Worm (Caenorhabditis elegans): ENCODE measurements around the gene C26B9.6.

C26B9.6 gene

DNA sequence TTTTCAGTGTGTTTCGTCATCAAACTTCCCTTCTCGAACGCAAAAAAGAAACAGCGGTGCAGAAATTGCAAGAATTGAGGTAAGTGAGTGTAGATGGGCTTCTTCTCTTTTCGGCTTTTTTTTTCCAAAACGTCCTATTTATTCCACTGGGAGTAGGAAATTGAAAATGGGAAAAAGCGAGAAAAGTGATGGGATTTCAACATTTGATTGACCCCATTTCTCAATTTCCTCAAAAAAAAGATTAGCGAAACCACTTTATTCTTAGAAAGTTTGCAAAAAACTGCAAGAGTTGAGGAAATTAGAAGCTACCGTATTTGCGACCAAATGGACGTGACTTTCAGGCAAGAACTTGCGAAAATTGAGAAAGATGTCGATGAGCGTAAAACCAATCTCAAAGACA lies 31.8 kb downstream of the C26B9.6 start, which contains the start of gene ags-3:
Gene ags-3, minus strand, starts transcription at position 101 of the 400 bp plus-strand sequence.
- no peak for TF ChIP-seq ets-7 (tag; optimal IDR thresholded peaks at IDR 0.05)
- no peak for TF ChIP-seq F13C5.2 (tag; optimal IDR thresholded peaks at IDR 0.05)
- TF ChIP-seq tbx-11 (GFP tag; IDR thresholded peaks at IDR 0.05): no peak
- no peak for TF ChIP-seq ceh-13 (GFP tag; optimal IDR thresholded peaks at IDR 0.05)
- no peak for TF ChIP-seq hmg-4 (GFP tag; optimal IDR thresholded peaks at IDR 0.05)
- TF ChIP-seq pes-1 (GFP tag; IDR thresholded peaks at IDR 0.05): no peak
- TF ChIP-seq aly-1 (tag; optimal IDR thresholded peaks at IDR 0.05): no peak
- no peak for TF ChIP-seq flt-1 (GFP tag; IDR thresholded peaks at IDR 0.05)
- TF ChIP-seq tbx-37 (GFP tag; conservative IDR thresholded peaks at IDR 0.05): no peak
- TF ChIP-seq scrt-1 (GFP tag; IDR thresholded peaks at IDR 0.05): no peak
- no peak for TF ChIP-seq sea-1 (GFP tag; conservative IDR thresholded peaks at IDR 0.05)
- TF ChIP-seq hmbx-1 (tag; optimal IDR thresholded peaks at IDR 0.05): no peak
- TF ChIP-seq B0310.2 (tag; optimal IDR thresholded peaks at IDR 0.05): no peak

DNA sequence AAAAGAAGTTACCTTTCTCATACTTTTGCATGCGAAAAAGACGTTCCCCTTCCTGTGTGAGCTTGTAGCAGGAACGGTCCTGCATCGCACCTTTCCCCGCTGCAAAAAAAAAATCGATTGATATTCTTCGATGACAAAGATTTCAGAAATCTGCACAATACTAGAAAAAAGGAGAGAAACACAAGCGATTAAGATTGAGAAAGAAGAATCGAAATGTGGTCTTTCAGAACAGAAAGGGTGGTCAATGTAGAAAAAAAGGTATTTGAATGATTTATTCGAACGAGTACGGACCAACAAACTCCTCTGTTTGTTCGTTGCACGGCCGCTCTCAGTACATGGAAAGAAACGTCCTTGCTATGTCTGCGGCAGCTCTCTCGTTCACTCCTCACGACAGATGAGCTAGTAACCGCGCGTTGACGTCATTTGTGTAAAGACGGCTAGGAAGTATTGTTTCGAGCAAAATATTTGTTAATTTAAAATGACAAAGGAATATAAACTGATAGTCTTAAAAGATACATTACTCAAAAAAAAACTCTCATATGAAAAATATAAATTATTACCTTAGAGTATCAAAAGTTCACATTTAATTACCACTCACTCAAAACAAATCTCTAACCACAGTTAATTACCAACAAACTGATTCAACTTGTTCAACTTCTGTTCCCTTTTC lies 37.2 kb downstream of the C26B9.6 start, which contains the start of gene ift-81:
Gene ift-81, plus strand, starts transcription at position 620 of the 670 bp plus-strand sequence.
- TF ChIP-seq tbx-37 (GFP tag; conservative IDR thresholded peaks at IDR 0.05) (no peak), scrt-1 (GFP tag; IDR thresholded peaks at IDR 0.05) (no peak), aly-1 (tag; optimal IDR thresholded peaks at IDR 0.05) (no peak), ets-7 (tag; optimal IDR thresholded peaks at IDR 0.05) (no peak), tbx-11 (GFP tag; IDR thresholded peaks at IDR 0.05) (no peak), F13C5.2 (tag; optimal IDR thresholded peaks at IDR 0.05) (no peak), flt-1 (GFP tag; IDR thresholded peaks at IDR 0.05) (no peak), hmbx-1 (tag; optimal IDR thresholded peaks at IDR 0.05) (no peak), hmg-4 (GFP tag; optimal IDR thresholded peaks at IDR 0.05) (no peak), B0310.2 (tag; optimal IDR thresholded peaks at IDR 0.05) (no peak), pes-1 (GFP tag; IDR thresholded peaks at IDR 0.05) (no peak), ceh-36 (tag; optimal IDR thresholded peaks at IDR 0.05) (no peak)

DNA sequence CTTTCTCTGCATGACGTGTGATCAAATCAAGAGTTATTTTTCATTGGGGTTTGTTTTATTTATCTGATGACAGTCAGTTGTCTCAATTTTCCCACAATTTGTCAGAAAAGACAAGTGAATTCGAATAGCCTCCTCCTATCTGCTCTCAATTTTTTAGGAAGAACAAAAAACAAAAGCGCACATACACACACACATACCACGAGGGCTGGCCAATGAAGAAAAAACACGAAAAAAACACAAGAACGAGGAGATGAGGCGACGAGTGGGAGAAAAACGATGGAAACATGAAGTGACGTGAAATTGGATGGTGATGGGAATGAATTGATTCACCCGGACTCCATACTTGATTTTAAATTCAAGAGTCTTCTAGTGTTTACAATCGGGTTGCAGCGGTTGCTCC lies 41.4 kb downstream of the C26B9.6 start:
- TF ChIP-seq ets-7 (tag; optimal IDR thresholded peaks at IDR 0.05) (no peak), flt-1 (GFP tag; IDR thresholded peaks at IDR 0.05) (no peak), hmbx-1 (tag; optimal IDR thresholded peaks at IDR 0.05) (no peak), tbx-11 (GFP tag; IDR thresholded peaks at IDR 0.05) (no peak), scrt-1 (GFP tag; IDR thresholded peaks at IDR 0.05) (no peak), hmg-4 (GFP tag; optimal IDR thresholded peaks at IDR 0.05) (no peak), F13C5.2 (tag; optimal IDR thresholded peaks at IDR 0.05) (no peak), ceh-13 (GFP tag; optimal IDR thresholded peaks at IDR 0.05) (no peak), hnd-1 (tag; optimal IDR thresholded peaks at IDR 0.05) (no peak), tbx-37 (GFP tag; conservative IDR thresholded peaks at IDR 0.05) (no peak), aly-1 (tag; optimal IDR thresholded peaks at IDR 0.05) (no peak), ceh-36 (tag; optimal IDR thresholded peaks at IDR 0.05) (no peak), B0310.2 (tag; optimal IDR thresholded peaks at IDR 0.05) (no peak)

DNA sequence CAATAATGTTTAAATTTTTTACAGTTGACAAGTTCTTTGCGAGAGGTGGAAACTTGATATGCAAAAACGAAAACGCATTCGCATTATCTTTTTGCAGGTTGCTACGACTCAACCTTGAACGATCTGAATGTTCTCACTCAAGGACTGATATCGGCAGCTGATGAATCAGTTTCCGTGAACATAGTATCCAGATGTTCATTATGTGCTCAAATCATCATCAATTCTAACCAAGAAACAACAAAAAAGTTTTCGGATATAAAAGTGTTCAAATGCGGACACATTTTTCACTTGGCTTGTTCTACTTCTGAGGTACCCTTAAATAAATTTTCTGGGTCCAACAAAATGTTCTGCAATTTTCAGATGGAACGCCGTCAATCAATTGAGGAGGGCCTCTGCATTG lies 46.2 kb downstream of the C26B9.6 start:
- no peak for TF ChIP-seq hnd-1 (tag; optimal IDR thresholded peaks at IDR 0.05)
- no peak for TF ChIP-seq ceh-36 (tag; optimal IDR thresholded peaks at IDR 0.05)
- TF ChIP-seq flt-1 (GFP tag; IDR thresholded peaks at IDR 0.05): no peak
- no peak for TF ChIP-seq F13C5.2 (tag; optimal IDR thresholded peaks at IDR 0.05)
- no peak for TF ChIP-seq sea-1 (GFP tag; conservative IDR thresholded peaks at IDR 0.05)

DNA sequence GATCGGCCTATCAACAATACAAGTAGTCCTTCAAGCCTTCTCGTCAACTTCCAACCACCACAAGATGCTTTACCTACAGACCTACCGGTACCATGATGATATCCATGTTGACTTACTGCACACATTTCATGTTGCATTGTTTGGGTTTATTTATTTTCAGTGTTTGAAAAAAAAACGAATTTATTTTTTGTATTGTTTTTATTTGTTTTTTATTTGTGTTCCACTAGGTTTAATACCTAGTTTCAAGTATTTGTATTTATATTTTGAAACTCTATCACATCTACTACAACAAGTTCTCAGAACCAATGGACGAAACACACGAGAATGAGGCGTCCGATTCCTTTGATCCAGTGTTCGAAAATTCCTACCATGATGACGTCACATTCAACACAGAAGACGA lies 51.7 kb downstream of the C26B9.6 start, which contains the start of gene vps-41:
Gene vps-41, plus strand, starts transcription at position 301 of the 400 bp plus-strand sequence.
- TF ChIP-seq ceh-36 (tag; optimal IDR thresholded peaks at IDR 0.05) (no peak), ceh-13 (GFP tag; optimal IDR thresholded peaks at IDR 0.05) (no peak), tbx-11 (GFP tag; IDR thresholded peaks at IDR 0.05) (no peak), F13C5.2 (tag; optimal IDR thresholded peaks at IDR 0.05) (no peak), scrt-1 (GFP tag; IDR thresholded peaks at IDR 0.05) (no peak), ets-7 (tag; optimal IDR thresholded peaks at IDR 0.05) (no peak), B0310.2 (tag; optimal IDR thresholded peaks at IDR 0.05) (no peak), sea-1 (GFP tag; conservative IDR thresholded peaks at IDR 0.05) (no peak), ama-1 (optimal IDR thresholded peaks at IDR 0.05) (no peak), tbx-37 (GFP tag; conservative IDR thresholded peaks at IDR 0.05) (no peak), pes-1 (GFP tag; IDR thresholded peaks at IDR 0.05) (no peak), flt-1 (GFP tag; IDR thresholded peaks at IDR 0.05) (no peak), hmbx-1 (tag; optimal IDR thresholded peaks at IDR 0.05) (no peak)
